Fruit fly (Drosophila melanogaster) whole organism, embryonic: ENCODE data around the gene Galphai.

Source experiments
- B-H1 ChIP-seq: fragments of 200-800 bp; sonication (Bioruptor generic); IDR thresholded peaks from 3 replicates; pipeline ENCODE4 v1.3.6; 2022; ENCODE audit warnings: missing biosample characterization, missing genetic modification characterization
- Bgb ChIP-seq: fragments of 200-800 bp; sonication (Bioruptor generic); IDR thresholded peaks from 2 replicates; pipeline ENCODE4 v1.3.6; 2022; ENCODE audit warnings: missing biosample characterization, missing genetic modification characterization; ENCODE audit not compliant: partially characterized antibody
- CG10462 ChIP-seq: fragments of 200-800 bp; sonication (Bioruptor generic); optimal IDR thresholded peaks from 2 replicates; lab custom pipeline; 2016; ENCODE audit warnings: missing biosample characterization, missing genetic modification characterization
- CG10654 ChIP-seq: fragments of 200-800 bp; sonication (Bioruptor generic); optimal IDR thresholded peaks from 2 replicates; lab custom pipeline; 2016; ENCODE audit warnings: missing biosample characterization, missing genetic modification characterization
- CG13894 ChIP-seq: fragments of 200-800 bp; sonication (Bioruptor generic); optimal IDR thresholded peaks from 3 replicates; lab custom pipeline; 2018; ENCODE audit warnings: missing biosample characterization, mild to moderate bottlenecking, missing genetic modification characterization, moderate library complexity
- CG15269 ChIP-seq: fragments of 200-800 bp; sonication (Bioruptor generic); optimal IDR thresholded peaks from 2 replicates; lab custom pipeline; 2018; ENCODE audit warnings: missing biosample characterization, mild to moderate bottlenecking, missing genetic modification characterization, moderate library complexity
- CG17802 ChIP-seq: fragments of 200-800 bp; sonication (Bioruptor generic); optimal IDR thresholded peaks from 2 replicates; lab custom pipeline; 2018; ENCODE audit warnings: missing biosample characterization, mild to moderate bottlenecking, missing genetic modification characterization, moderate library complexity
- CG3163 ChIP-seq: fragments of 200-800 bp; sonication (Bioruptor generic); optimal IDR thresholded peaks from 3 replicates; lab custom pipeline; 2016; ENCODE audit warnings: missing biosample characterization, missing genetic modification characterization
- CG33557 ChIP-seq: fragments of 200-800 bp; sonication (Bioruptor generic); optimal IDR thresholded peaks from 2 replicates; lab custom pipeline; 2019; ENCODE audit warnings: missing biosample characterization, mild to moderate bottlenecking, missing genetic modification characterization, moderate library complexity
- CG34422 ChIP-seq: fragments of 200-800 bp; sonication (Bioruptor generic); IDR thresholded peaks from 3 replicates; pipeline ENCODE4 v1.3.6; 2022; ENCODE audit warnings: missing biosample characterization, missing genetic modification characterization
- CG6175 ChIP-seq: fragments of 200-800 bp; sonication (Bioruptor generic); IDR thresholded peaks from 3 replicates; pipeline ENCODE4 v1.3.6; 2022; ENCODE audit warnings: missing biosample characterization, missing genetic modification characterization
- CG6254 ChIP-seq: fragments of 200-800 bp; sonication (Bioruptor generic); optimal IDR thresholded peaks from 3 replicates; lab custom pipeline; 2017; ENCODE audit warnings: mild to moderate bottlenecking, missing biosample characterization, missing genetic modification reagents, missing genetic modification characterization
- CG6689 ChIP-seq: fragments of 200-800 bp; sonication (Bioruptor generic); IDR thresholded peaks from 2 replicates; pipeline ENCODE4 v1.3.6; 2022; ENCODE audit warnings: missing biosample characterization, missing genetic modification characterization
- Lpt ChIP-seq: fragments of >200 bp; optimal IDR thresholded peaks from 2 replicates; lab custom pipeline; 2018; ENCODE audit warnings: missing biosample characterization, missing genetic modification characterization
- Med ChIP-seq: fragments of 200-800 bp; sonication (Bioruptor generic); peaks from one replicate; lab custom pipeline; 2016; ENCODE audit warnings: missing biosample characterization, missing genetic modification characterization, mild to moderate bottlenecking, inconsistent platforms, moderate library complexity
- Stat92E ChIP-seq, 3 experiments: fragments of >200 bp in 2 of 3; fragments of 200-800 bp in 1 of 3; sonication (Bioruptor generic) in 1 of 3; optimal IDR thresholded peaks; 2 replicates each; lab custom pipeline; 2017 to 2019; ENCODE audit warnings: missing biosample characterization in 3 of 3, missing genetic modification characterization in 3 of 3, mild to moderate bottlenecking in 1 of 3, moderate library complexity in 1 of 3
- Trl ChIP-seq, 3 experiments: fragments of >200 bp in 2 of 3; fragments of 200-800 bp in 1 of 3; sonication (Bioruptor generic) in 1 of 3; optimal IDR thresholded peaks; 2 replicates in 1 of 3; 3 replicates in 2 of 3; lab custom pipeline; 2016 to 2017; ENCODE audit warnings: missing biosample characterization in 1 of 3, missing genetic modification characterization in 1 of 3
- amos ChIP-seq: fragments of 200-800 bp; sonication (Bioruptor generic); IDR thresholded peaks from 2 replicates; pipeline ENCODE4 v1.3.6; 2022; ENCODE audit warnings: missing biosample characterization, missing genetic modification characterization; ENCODE audit not compliant: partially characterized antibody
- aop ChIP-seq: fragments of 200-800 bp; sonication (Bioruptor generic); IDR thresholded peaks from 2 replicates; pipeline ENCODE4 v1.3.6; 2022; ENCODE audit warnings: missing biosample characterization, missing genetic modification characterization
- caup ChIP-seq: fragments of 200-800 bp; sonication (Bioruptor generic); optimal IDR thresholded peaks from 3 replicates; lab custom pipeline; 2017; ENCODE audit warnings: missing biosample characterization, mild to moderate bottlenecking, missing genetic modification characterization, moderate library complexity; ENCODE audit not compliant: severe bottlenecking
- cg ChIP-seq: fragments of 200-800 bp; sonication (Bioruptor generic); optimal IDR thresholded peaks from 3 replicates; lab custom pipeline; 2019; ENCODE audit warnings: missing biosample characterization, mild to moderate bottlenecking, missing genetic modification characterization, moderate library complexity
- chinmo ChIP-seq: fragments of 200-800 bp; sonication (Bioruptor generic); IDR thresholded peaks from 4 replicates; pipeline ENCODE4 v1.3.6; 2022; ENCODE audit warnings: missing biosample characterization, missing genetic modification characterization; ENCODE audit not compliant: partially characterized antibody
- ci ChIP-seq: fragments of 200-800 bp; sonication (Bioruptor generic); IDR thresholded peaks from 3 replicates; pipeline ENCODE4 v1.3.6; 2022; ENCODE audit warnings: missing biosample characterization, missing genetic modification characterization
- dimm ChIP-seq: fragments of 200-800 bp; sonication (Bioruptor generic); IDR thresholded peaks from 2 replicates; pipeline ENCODE4 v1.3.6; 2022; ENCODE audit warnings: missing biosample characterization, missing genetic modification characterization
- esg ChIP-seq: fragments of 200-800 bp; sonication (Bioruptor generic); conservative IDR thresholded peaks from 2 replicates; pipeline ENCODE4 v1.3.6; 2022; ENCODE audit warnings: missing biosample characterization, missing genetic modification characterization
- ewg ChIP-seq: fragments of 200-800 bp; sonication (Bioruptor generic); optimal IDR thresholded peaks from 3 replicates; lab custom pipeline; 2017; ENCODE audit warnings: mild to moderate bottlenecking, missing biosample characterization, missing genetic modification reagents, missing genetic modification characterization
- kah ChIP-seq: fragments of 200-800 bp; sonication (Bioruptor generic); optimal IDR thresholded peaks from 2 replicates; lab custom pipeline; 2018; ENCODE audit warnings: missing biosample characterization, mild to moderate bottlenecking, missing genetic modification characterization
- nerfin-1 ChIP-seq: fragments of 200-800 bp; sonication (Bioruptor generic); optimal IDR thresholded peaks from 3 replicates; lab custom pipeline; 2019; ENCODE audit warnings: missing biosample characterization, mild to moderate bottlenecking, missing genetic modification characterization, moderate library complexity
- onecut ChIP-seq: fragments of 200-800 bp; sonication (Bioruptor generic); IDR thresholded peaks from 2 replicates; pipeline ENCODE4 v1.3.6; 2022; ENCODE audit warnings: missing biosample characterization, missing genetic modification characterization
- pho ChIP-seq: fragments of 200-800 bp; sonication (Bioruptor generic); optimal IDR thresholded peaks from 2 replicates; lab custom pipeline; 2016; ENCODE audit warnings: missing biosample characterization, missing genetic modification characterization
- rib ChIP-seq: fragments of 200-800 bp; sonication (Bioruptor generic); IDR thresholded peaks from 2 replicates; pipeline ENCODE4 v1.3.6; 2022; ENCODE audit warnings: missing biosample characterization, missing genetic modification characterization
- sd ChIP-seq: fragments of 200-800 bp; sonication (Bioruptor generic); optimal IDR thresholded peaks from 3 replicates; lab custom pipeline; 2018; ENCODE audit warnings: missing biosample characterization, mild to moderate bottlenecking, missing genetic modification characterization, moderate library complexity
- sens ChIP-seq: fragments of 200-800 bp; sonication (Bioruptor generic); peaks from one replicate; lab custom pipeline; 2016; ENCODE audit warnings: missing biosample characterization, missing genetic modification characterization
- slou ChIP-seq: fragments of 200-800 bp; sonication (Bioruptor generic); optimal IDR thresholded peaks from 3 replicates; lab custom pipeline; 2016; ENCODE audit warnings: missing biosample characterization, missing genetic modification characterization
- stwl ChIP-seq: fragments of 200-800 bp; sonication (Bioruptor generic); optimal IDR thresholded peaks from 3 replicates; lab custom pipeline; 2018; ENCODE audit warnings: missing biosample characterization, mild to moderate bottlenecking, missing genetic modification characterization, moderate library complexity
- tio ChIP-seq: fragments of 200-800 bp; sonication (Bioruptor generic); optimal IDR thresholded peaks from 2 replicates; lab custom pipeline; 2017; ENCODE audit warnings: missing biosample characterization, missing genetic modification characterization, inconsistent platforms
- unc-4 ChIP-seq: fragments of 200-800 bp; sonication (Bioruptor generic); IDR thresholded peaks from 2 replicates; pipeline ENCODE4 v1.3.6; 2022; ENCODE audit warnings: missing biosample characterization, missing genetic modification characterization; ENCODE audit not compliant: partially characterized antibody
- unpg ChIP-seq: fragments of 200-800 bp; sonication (Bioruptor generic); optimal IDR thresholded peaks from 3 replicates; lab custom pipeline; 2018; ENCODE audit warnings: missing biosample characterization, mild to moderate bottlenecking, missing genetic modification characterization, moderate library complexity
- vnd ChIP-seq: fragments of 200-800 bp; sonication (Bioruptor generic); IDR thresholded peaks from 3 replicates; pipeline ENCODE4 v1.3.6; 2022; ENCODE audit warnings: missing biosample characterization, missing genetic modification characterization; ENCODE audit not compliant: partially characterized antibody

The Galphai gene

DNA sequence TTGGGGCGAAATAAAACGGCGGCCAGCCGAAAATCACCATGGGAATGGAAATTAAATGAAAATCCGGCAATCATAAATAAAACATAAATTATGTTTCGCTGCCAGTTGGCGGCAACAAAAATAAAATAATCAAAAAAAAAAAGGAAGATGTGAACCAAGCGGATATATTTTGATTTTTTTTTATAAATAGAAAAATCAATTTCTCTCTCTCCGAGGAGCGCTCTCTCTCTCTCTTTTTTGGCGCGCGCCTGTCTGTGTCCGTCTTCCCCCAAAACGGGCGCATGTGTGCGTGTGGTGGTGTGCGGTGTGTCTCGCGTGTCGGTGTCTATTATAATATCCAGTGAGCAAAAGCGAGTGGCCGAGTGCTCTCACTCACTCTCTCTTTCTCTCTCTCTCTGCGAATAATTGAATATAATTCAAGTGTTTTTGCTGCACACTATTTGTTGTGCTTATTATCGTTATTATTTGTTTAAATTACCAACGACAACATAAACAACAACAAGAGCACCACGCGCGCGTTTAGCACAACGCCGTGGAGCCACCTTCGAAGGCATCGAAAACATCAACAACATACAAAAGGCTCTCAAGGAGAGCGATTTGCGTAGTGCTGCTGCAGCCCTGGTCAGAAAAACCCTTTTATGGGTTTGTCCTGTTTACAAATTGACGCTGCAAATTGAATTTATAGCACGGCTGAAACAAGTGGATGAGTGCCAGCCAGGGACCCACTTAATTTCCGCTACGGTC is 36.5 kb downstream of the Galphai start (continued):
- TF ChIP-seq esg (GFP tag; lab: Robert Waterston, UW) (no peak), CG15269 (tag; lab: Kevin White, UChicago) (no peak), Med (peak; percentile 29), Lpt (GFP tag; lab: Kevin White, UChicago) (no peak), onecut (peak; percentile 95), cg (peak; percentile 64), amos (GFP tag; lab: Robert Waterston, UW) (no peak), unc-4 (GFP tag; lab: Robert Waterston, UW) (0 out of 2 replicates have a peak, but pooled peaks have one; percentile 24), kah (GFP tag; lab: Kevin White, UChicago) (peak; percentile 8)
- TF ChIP-seq, all 482 proteins: peak for 20

- TF ChIP-seq CG6689 (GFP tag; lab: Robert Waterston, UW) (0 out of 2 replicates have a peak, but pooled peaks have one; percentile 20), Trl (optimal IDR thresholded peaks at IDR 0.05; lab: Kevin White, UChicago) (peak in 1 of 2 experiments; percentile 17), Trl (GFP tag; optimal IDR thresholded peaks at IDR 0.05; lab: Kevin White, UChicago) (no peak), CG10654 (GFP tag; lab: Kevin White, UChicago) (no peak), CG6254 (GFP tag; lab: Kevin White, UChicago) (no peak), chinmo (GFP tag; lab: Robert Waterston, UW) (peak; percentile 69; the same call in 1 of the 4 replicates), pho (no peak), CG17802 (tag; lab: Kevin White, UChicago) (no peak), sd (tag; lab: Kevin White, UChicago) (peak; percentile 76), rib (GFP tag; lab: Robert Waterston, UW) (peak; percentile 40; the same call in 1 of the 2 replicates), sens (GFP tag; lab: Kevin White, UChicago) (peak; percentile 37), slou (no peak), Bgb (GFP tag; lab: Robert Waterston, UW) (no peak), Stat92E (GFP tag; optimal IDR thresholded peaks at IDR 0.05; lab: Kevin White, UChicago) (no peak), tio (GFP tag; lab: Kevin White, UChicago) (no peak), CG13894 (no peak), B-H1 (GFP tag; lab: Robert Waterston, UW) (no peak), dimm (GFP tag; lab: Robert Waterston, UW) (no peak), stwl (tag; lab: Kevin White, UChicago) (no peak), ci (peak; percentile 41; the same call in 1 of the 3 replicates), CG6175 (GFP tag; lab: Robert Waterston, UW) (0 out of 3 replicates have a peak, but pooled peaks have one; percentile 21), CG10462 (no peak), CG33557 (GFP tag; lab: Kevin White, UChicago) (no peak), vnd (GFP tag; lab: Robert Waterston, UW) (0 out of 3 replicates have a peak, but pooled peaks have one; percentile 7), nerfin-1 (peak; percentile 95), unpg (GFP tag; lab: Kevin White, UChicago) (no peak), CG3163 (GFP tag; lab: Kevin White, UChicago) (peak; percentile 13), caup (GFP tag; lab: Kevin White, UChicago) (no peak), aop (GFP tag; lab: Robert Waterston, UW) (no peak), ewg (GFP tag; lab: Kevin White, UChicago) (peak; percentile 11), CG34422 (no peak; the same call in 2 of the 3 replicates)
These were observed 37.1 kb downstream of the Galphai start, which contains the start of gene tow for dm6 chr3L:6942831-6943114. Gene tow, plus strand, starts transcription at chr3L:6942856.
